Worm (Caenorhabditis elegans) whole organism, L4 larva: ENCODE measurements around the gene ttr-53.
A peak's percentile ranks its signal among the peaks of the same experiment; 100 is the strongest.

Experiments used
- F10B5.3 ChIP-seq: sonication (generic microtip); optimal IDR thresholded peaks from 2 replicates; lab custom pipeline; 2016; ENCODE audit warnings: mild to moderate bottlenecking, missing genetic modification characterization, missing compliant biosample characterization
- T26A8.4 ChIP-seq: fragments of 200-800 bp; sonication (Bioruptor generic); IDR thresholded peaks from 2 replicates; pipeline ENCODE4 v1.3.6; 2022; ENCODE audit warnings: missing genetic modification characterization, missing compliant biosample characterization
- Y105C5A.15 ChIP-seq: fragments of 200-800 bp; sonication (Bioruptor generic); IDR thresholded peaks from 2 replicates; pipeline ENCODE4 v1.3.6; 2022; ENCODE audit warnings: missing genetic modification characterization, missing compliant biosample characterization
- Y48G9A.11 ChIP-seq: fragments of 200-800 bp; sonication (Bioruptor generic); IDR thresholded peaks from 2 replicates; pipeline ENCODE4 v1.3.6; 2022; ENCODE audit warnings: missing genetic modification reagents, missing genetic modification characterization, missing compliant biosample characterization
- Y5F2A.4 ChIP-seq: fragments of 200-800 bp; sonication (Bioruptor generic); optimal IDR thresholded peaks from 2 replicates; lab custom pipeline; 2018; ENCODE audit warnings: mild to moderate bottlenecking, missing genetic modification characterization, missing compliant biosample characterization
- ZK546.5 ChIP-seq, 2 experiments: sonication (generic microtip); optimal IDR thresholded peaks; 2 replicates each; lab custom pipeline; 2017; ENCODE audit warnings: missing biosample characterization in 2 of 2, missing genetic modification characterization in 2 of 2
- aha-1 ChIP-seq: fragments of 150-350 bp; peaks from one replicate; lab custom pipeline; 2014; ENCODE audit warnings: missing biosample characterization, missing genetic modification characterization
- ceh-32 ChIP-seq: sonication (generic microtip); optimal IDR thresholded peaks from 2 replicates; lab custom pipeline; 2016; ENCODE audit warnings: mild to moderate bottlenecking, missing genetic modification characterization, missing compliant biosample characterization; ENCODE audit not compliant: poor library complexity
- ceh-44 ChIP-seq: fragments of 200-800 bp; sonication (Bioruptor generic); IDR thresholded peaks from 2 replicates; pipeline ENCODE4 v1.3.6; 2022; ENCODE audit warnings: missing genetic modification reagents, missing genetic modification characterization, missing compliant biosample characterization
- ceh-82 ChIP-seq: sonication (generic microtip); optimal IDR thresholded peaks from 2 replicates; lab custom pipeline; 2017; ENCODE audit warnings: missing biosample characterization, missing genetic modification characterization
- ctbp-1 ChIP-seq: fragments of 200-800 bp; sonication (Bioruptor generic); IDR thresholded peaks from 2 replicates; pipeline ENCODE4 v1.3.6; 2022; ENCODE audit warnings: missing genetic modification reagents, missing genetic modification characterization, missing compliant biosample characterization
- daf-16 ChIP-seq, 3 experiments: sonication (generic microtip); optimal IDR thresholded peaks; 2 replicates each; lab custom pipeline; 2016 to 2017; ENCODE audit warnings: missing genetic modification characterization in 3 of 3, missing genetic modification reagents in 3 of 3, mild to moderate bottlenecking in 2 of 3, missing compliant biosample characterization in 2 of 3, missing biosample characterization in 1 of 3, moderate library complexity in 1 of 3
- daf-19 ChIP-seq: fragments of 200-800 bp; sonication (Bioruptor generic); conservative IDR thresholded peaks from 2 replicates; pipeline ENCODE4 v1.3.6; 2022; ENCODE audit warnings: missing genetic modification characterization, missing compliant biosample characterization
- dmd-6 ChIP-seq: fragments of 200-800 bp; sonication (Bioruptor generic); IDR thresholded peaks from 2 replicates; pipeline ENCODE4 v1.3.6; 2022; ENCODE audit warnings: missing genetic modification reagents, missing genetic modification characterization, missing compliant biosample characterization
- duxl-1 ChIP-seq: sonication (generic microtip); optimal IDR thresholded peaks from 2 replicates; lab custom pipeline; 2016; ENCODE audit warnings: mild to moderate bottlenecking, missing genetic modification characterization, moderate library complexity, missing compliant biosample characterization; ENCODE audit not compliant: poor library complexity
- dve-1 ChIP-seq: sonication (generic microtip); optimal IDR thresholded peaks from 2 replicates; lab custom pipeline; 2017; ENCODE audit warnings: antibody characterized with exemption, mild to moderate bottlenecking, missing genetic modification characterization, missing compliant biosample characterization; ENCODE audit not compliant: insufficient read depth
- fkh-10 ChIP-seq: fragments of 150-350 bp; optimal IDR thresholded peaks from 2 replicates; lab custom pipeline; 2014; ENCODE audit warnings: missing biosample characterization, missing genetic modification reagents, missing genetic modification characterization
- hlh-11 ChIP-seq: fragments of 200-800 bp; sonication (Bioruptor generic); optimal IDR thresholded peaks from 2 replicates; lab custom pipeline; 2018; ENCODE audit warnings: mild to moderate bottlenecking, missing genetic modification characterization, missing compliant biosample characterization
- lim-7 ChIP-seq: fragments of 200-800 bp; sonication (Bioruptor generic); IDR thresholded peaks from 2 replicates; pipeline ENCODE4 v1.3.6; 2022; ENCODE audit warnings: missing genetic modification characterization, missing compliant biosample characterization
- lin-1 ChIP-seq: fragments of 200-800 bp; sonication (Bioruptor generic); IDR thresholded peaks from 2 replicates; pipeline ENCODE4 v1.3.6; 2022; ENCODE audit warnings: missing genetic modification reagents, missing genetic modification characterization, missing compliant biosample characterization
- lin-13 ChIP-seq: fragments of 150-350 bp; optimal IDR thresholded peaks from 2 replicates; lab custom pipeline; 2014; ENCODE audit warnings: missing biosample characterization, missing genetic modification reagents, missing genetic modification characterization
- lin-15B ChIP-seq: fragments of 150-350 bp; sonication (generic microtip); optimal IDR thresholded peaks from 3 replicates; lab custom pipeline; 2014; ENCODE audit warnings: missing biosample characterization, missing genetic modification characterization
- lin-29 ChIP-seq: fragments of 200-800 bp; sonication (Bioruptor generic); IDR thresholded peaks from 2 replicates; pipeline ENCODE4 v1.3.6; 2022; ENCODE audit warnings: missing genetic modification reagents, missing genetic modification characterization, missing compliant biosample characterization
- mdl-1 ChIP-seq, 2 experiments: fragments of 150-350 bp in 1 of 2; sonication (generic microtip) in 1 of 2; optimal IDR thresholded peaks; 2 replicates each; lab custom pipeline; 2014 to 2017; ENCODE audit warnings: missing biosample characterization in 2 of 2, missing genetic modification characterization in 2 of 2
- mxl-2 ChIP-seq: fragments of 200-800 bp; sonication (Bioruptor generic); conservative IDR thresholded peaks from 2 replicates; pipeline ENCODE4 v1.3.6; 2022; ENCODE audit warnings: missing genetic modification reagents, missing genetic modification characterization, missing compliant biosample characterization
- nhr-10 ChIP-seq: fragments of 150-350 bp; optimal IDR thresholded peaks from 2 replicates; lab custom pipeline; 2014; ENCODE audit warnings: missing biosample characterization, missing genetic modification characterization
- nhr-28 ChIP-seq: fragments of 150-350 bp; optimal IDR thresholded peaks from 2 replicates; lab custom pipeline; 2014; ENCODE audit warnings: missing biosample characterization, missing genetic modification characterization
- nhr-48 ChIP-seq: sonication (generic microtip); optimal IDR thresholded peaks from 2 replicates; lab custom pipeline; 2016; ENCODE audit warnings: mild to moderate bottlenecking, missing genetic modification characterization, missing compliant biosample characterization
- nhr-6 ChIP-seq: fragments of 150-350 bp; optimal IDR thresholded peaks from 2 replicates; lab custom pipeline; 2014; ENCODE audit warnings: missing biosample characterization, missing genetic modification characterization
- rbr-2 ChIP-seq: sonication (generic microtip); optimal IDR thresholded peaks from 2 replicates; lab custom pipeline; 2016; ENCODE audit warnings: missing genotype, missing genetic modification characterization, missing compliant biosample characterization
- sdz-12 ChIP-seq: fragments of 200-800 bp; sonication (Bioruptor generic); optimal IDR thresholded peaks from 2 replicates; lab custom pipeline; 2018; ENCODE audit warnings: mild to moderate bottlenecking, missing genetic modification characterization, missing compliant biosample characterization
- snpc-4 ChIP-seq: fragments of 150-350 bp; optimal IDR thresholded peaks from 2 replicates; lab custom pipeline; 2014; ENCODE audit warnings: missing biosample characterization, missing genetic modification characterization
- tag-97 ChIP-seq: fragments of 200-800 bp; sonication (Bioruptor generic); IDR thresholded peaks from 2 replicates; pipeline ENCODE4 v1.3.6; 2022; ENCODE audit warnings: missing genetic modification characterization, missing compliant biosample characterization
- unc-62 ChIP-seq, 3 experiments: fragments of 150-350 bp in 1 of 3; sonication (generic microtip); optimal IDR thresholded peaks in 2 of 3; peaks in 1 of 3; 1 replicate in 1 of 3; 2 replicates in 2 of 3; lab custom pipeline; 2014 to 2017; ENCODE audit warnings: missing biosample characterization in 3 of 3, missing genetic modification characterization in 3 of 3, missing genetic modification reagents in 3 of 3, missing genotype in 1 of 3
- zag-1 ChIP-seq: fragments of 150-350 bp; optimal IDR thresholded peaks from 2 replicates; lab custom pipeline; 2014; ENCODE audit warnings: missing biosample characterization, missing genetic modification characterization
- zfp-2 ChIP-seq: sonication (generic microtip); optimal IDR thresholded peaks from 2 replicates; lab custom pipeline; 2016; ENCODE audit warnings: mild to moderate bottlenecking, missing genetic modification characterization, missing compliant biosample characterization

Gene ttr-53

DNA sequence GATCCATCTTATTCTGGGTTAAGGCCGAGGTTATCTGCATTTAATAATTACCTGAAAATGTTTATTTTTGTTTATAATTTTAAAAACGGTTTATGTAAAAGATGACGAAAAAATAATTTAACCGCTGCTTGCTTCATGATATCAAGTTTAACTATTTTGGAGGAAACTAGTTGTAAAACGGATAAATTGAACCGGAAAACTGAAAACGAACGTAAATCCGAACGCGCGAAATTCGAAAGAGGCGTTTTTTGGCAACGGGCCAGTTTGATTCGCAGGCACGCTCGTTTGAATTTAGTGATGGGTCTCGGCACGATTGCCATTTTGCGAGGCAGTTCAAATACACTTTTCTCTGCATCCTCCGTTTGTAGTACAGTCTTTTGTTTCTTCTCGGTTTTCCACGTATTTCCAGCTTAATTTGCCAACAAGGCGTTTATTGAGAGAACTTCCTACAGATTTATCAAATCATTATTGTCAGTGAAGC is 28.9 kb upstream of the ttr-53 start, which contains the start of the genes gtbp-1 and K08F4.3 (continued):
- TF ChIP-seq zfp-2 (tag; lab: Kevin White, UChicago) (peak; percentile 72), snpc-4 (tag; lab: Kevin White, UChicago) (no peak), hlh-11 (tag; lab: Kevin White, UChicago) (no peak), nhr-10 (tag; lab: Kevin White, UChicago) (no peak), Y48G9A.11 (GFP tag; lab: Robert Waterston, UW) (no peak), ctbp-1 (GFP tag; lab: Robert Waterston, UW) (no peak), F10B5.3 (tag; lab: Kevin White, UChicago) (no peak), lin-13 (GFP tag; lab: Kevin White, UChicago) (peak; percentile 55), sdz-12 (no peak), lim-7 (GFP tag; lab: Robert Waterston, UW) (no peak)

DNA sequence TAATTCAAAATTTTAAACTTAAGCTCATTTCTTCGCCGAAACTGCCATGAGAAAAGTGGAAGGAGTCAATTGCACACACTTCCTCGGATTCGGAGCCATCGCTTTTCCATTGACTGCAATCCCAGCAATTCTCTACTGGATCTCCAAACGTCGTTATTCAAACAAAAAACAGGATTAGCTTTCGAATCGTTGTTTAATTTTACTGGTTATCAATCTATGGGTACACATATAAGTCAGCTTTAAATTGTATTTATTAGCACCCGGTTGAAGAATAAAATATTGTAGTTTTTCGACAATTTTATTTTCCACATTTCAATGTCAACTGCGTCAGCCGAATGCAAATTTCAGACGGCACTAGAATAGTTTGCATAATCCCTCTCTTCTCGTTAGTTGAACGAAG is 27.9 kb upstream of the ttr-53 start, which contains the start of gene glt-3:
glt-3 (plus strand) TSS at position 301 of the 400 bp plus-strand sequence.
- TF ChIP-seq ceh-82 (no peak), ctbp-1 (GFP tag; lab: Robert Waterston, UW) (no peak), lin-1 (GFP tag; lab: Robert Waterston, UW) (no peak), tag-97 (GFP tag; lab: Robert Waterston, UW) (no peak), ceh-44 (no peak)

DNA sequence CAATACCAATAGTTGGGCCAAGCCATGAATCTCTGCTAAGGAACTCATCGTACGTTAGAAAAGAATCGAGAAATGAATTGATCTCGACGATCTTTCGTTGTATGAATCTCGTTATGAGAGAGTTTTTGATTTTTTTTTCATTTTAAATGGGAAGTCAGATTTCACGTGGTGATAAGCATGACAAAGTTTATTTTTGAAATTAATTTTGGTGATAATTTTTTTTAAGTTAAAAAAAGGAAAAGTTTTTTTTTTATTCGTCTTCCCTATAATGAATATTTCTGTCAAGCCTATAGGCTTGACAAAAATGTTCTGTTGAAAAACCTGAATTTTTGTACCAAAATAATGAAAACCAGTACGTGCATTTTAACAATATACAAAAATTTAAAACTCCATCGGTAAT is 22.0 kb upstream of the ttr-53 start, which contains the start of gene K08F4.5:
K08F4.5 (minus strand) TSS at position 101 of the 400 bp plus-strand sequence.
- no peak for TF ChIP-seq nhr-10 (tag; lab: Kevin White, UChicago)
- no peak for TF ChIP-seq zag-1 (tag; lab: Kevin White, UChicago)

DNA sequence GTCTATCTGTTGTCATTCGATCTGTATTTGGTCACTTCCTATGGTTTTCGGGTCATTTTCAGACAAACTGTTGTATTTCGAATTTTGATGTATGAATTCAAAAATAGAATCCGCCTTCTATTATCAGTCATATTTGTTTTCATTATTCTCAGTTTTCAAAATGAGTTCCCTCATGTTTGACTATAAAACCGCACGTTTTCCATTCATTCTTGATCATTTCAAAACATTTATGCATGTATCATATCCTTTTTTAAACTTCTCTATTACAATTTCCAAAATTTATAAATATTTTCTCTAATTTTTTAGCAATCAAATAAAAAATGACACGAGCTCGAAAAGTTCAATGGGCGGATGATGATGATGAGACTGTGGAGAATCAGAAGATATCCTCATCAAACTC is 20.0 kb upstream of the ttr-53 start, which contains the start of gene K08F4.12:
K08F4.12 (plus strand) TSS at position 301 of the 400 bp plus-strand sequence.
- TF ChIP-seq ceh-32 (tag; lab: Kevin White, UChicago) (no peak), Y105C5A.15 (GFP tag; lab: Robert Waterston, UW) (no peak), fkh-10 (GFP tag; lab: Kevin White, UChicago) (no peak), ZK546.5 (tag; optimal IDR thresholded peaks at IDR 0.05; lab: Kevin White, UChicago) (no peak), Y5F2A.4 (GFP tag; lab: Kevin White, UChicago) (no peak), lin-13 (GFP tag; lab: Kevin White, UChicago) (no peak), rbr-2 (tag; lab: Kevin White, UChicago) (no peak), nhr-48 (tag; lab: Kevin White, UChicago) (no peak), dve-1 (no peak), lin-29 (no peak), tag-97 (GFP tag; lab: Robert Waterston, UW) (no peak), ceh-44 (no peak), F10B5.3 (tag; lab: Kevin White, UChicago) (no peak), nhr-6 (tag; lab: Kevin White, UChicago) (no peak)

DNA sequence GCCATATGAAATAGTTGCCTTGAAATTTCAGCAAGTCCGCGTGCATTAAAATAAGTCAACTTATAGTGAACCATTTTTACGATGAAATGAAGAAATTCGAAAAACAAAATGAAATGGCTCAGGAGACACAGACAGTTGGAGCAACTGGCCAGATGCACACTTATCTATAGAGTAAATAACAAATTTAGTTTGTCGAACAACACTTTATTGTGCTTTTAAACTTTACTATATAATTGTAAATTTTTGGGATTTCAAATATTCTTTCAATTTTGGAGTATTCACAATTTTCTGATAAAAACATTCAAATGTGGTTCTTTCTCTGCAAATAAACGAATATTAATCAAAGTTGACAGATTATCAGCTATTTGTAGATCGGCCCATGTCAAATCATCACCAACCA is 17.7 kb upstream of the ttr-53 start, which contains the start of gene gst-3:
gst-3 (minus strand) TSS at position 101 of the 400 bp plus-strand sequence.
- TF ChIP-seq unc-62 (GFP tag; optimal IDR thresholded peaks at IDR 0.05 in 1 of 2; lab: Kevin White, UChicago) (peak in 1 of 2 experiments; percentile 23), unc-62 (tag; optimal IDR thresholded peaks at IDR 0.05; lab: Kevin White, UChicago) (no peak), lin-15B (no peak)

DNA sequence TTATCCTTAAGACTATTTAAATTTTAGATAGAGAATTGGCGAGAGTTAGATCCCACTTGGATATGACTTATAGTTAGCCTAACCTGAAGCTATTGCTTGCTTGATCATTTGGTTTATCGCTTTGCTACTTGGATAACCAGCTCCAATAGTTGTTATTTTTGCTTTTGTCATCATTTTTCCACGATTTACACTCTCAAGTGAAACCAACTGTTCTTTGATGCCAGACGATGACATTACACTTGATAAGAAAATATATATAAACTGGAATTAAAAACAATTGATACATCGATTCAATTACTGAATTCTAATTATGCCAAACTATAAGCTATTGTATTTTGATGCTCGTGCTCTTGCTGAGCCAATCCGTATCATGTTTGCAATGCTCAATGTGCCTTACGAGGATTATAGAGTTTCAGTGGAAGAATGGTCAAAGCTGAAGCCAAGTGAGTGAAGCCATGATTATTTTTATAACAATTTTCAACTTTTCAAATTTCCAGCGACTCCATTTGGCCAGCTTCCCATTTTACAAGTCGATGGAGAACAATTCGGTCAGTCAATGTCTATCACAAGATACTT is 15.8 kb upstream of the ttr-53 start, which contains the start of the genes gst-2, gst-4 and dhs-12:
gst-2 (minus strand) TSS at position 132 of the 576 bp plus-strand sequence.
gst-4 (plus strand) TSS at position 296 of the 576 bp plus-strand sequence.
dhs-12 (plus strand) TSS at position 526 of the 576 bp plus-strand sequence.
- peak; percentile 9 for TF ChIP-seq dve-1
- TF ChIP-seq mxl-2 (GFP tag; lab: Robert Waterston, UW): no peak
- no peak for TF ChIP-seq ceh-82
- TF ChIP-seq lim-7 (GFP tag; lab: Robert Waterston, UW): no peak
- no peak for TF ChIP-seq unc-62 (GFP tag; optimal IDR thresholded peaks at IDR 0.05 in 1 of 2; lab: Kevin White, UChicago)
- TF ChIP-seq unc-62 (tag; optimal IDR thresholded peaks at IDR 0.05; lab: Kevin White, UChicago): no peak
- TF ChIP-seq dmd-6 (GFP tag; lab: Robert Waterston, UW): no peak
- TF ChIP-seq nhr-28 (tag; lab: Kevin White, UChicago): no peak
- no peak for TF ChIP-seq daf-19 (GFP tag; lab: Robert Waterston, UW)
- no peak for TF ChIP-seq daf-16 (GFP tag; optimal IDR thresholded peaks at IDR 0.05; lab: Kevin White, UChicago)
- peak; percentile 59 for TF ChIP-seq daf-16 (tag; optimal IDR thresholded peaks at IDR 0.05; lab: Kevin White, UChicago)
- no peak for TF ChIP-seq T26A8.4 (GFP tag; lab: Robert Waterston, UW)
- no peak for TF ChIP-seq mdl-1 (tag; optimal IDR thresholded peaks at IDR 0.05; lab: Kevin White, UChicago)
- no peak for TF ChIP-seq aha-1 (tag; lab: Kevin White, UChicago)
- TF ChIP-seq ctbp-1 (GFP tag; lab: Robert Waterston, UW): no peak
- no peak for TF ChIP-seq duxl-1 (tag; lab: Kevin White, UChicago)
